Fruit fly (Drosophila melanogaster): Measurements from ENCODE around the gene kek5.
A peak's percentile ranks its signal among the peaks of the same experiment; 100 is the strongest.

The kek5 gene

DNA sequence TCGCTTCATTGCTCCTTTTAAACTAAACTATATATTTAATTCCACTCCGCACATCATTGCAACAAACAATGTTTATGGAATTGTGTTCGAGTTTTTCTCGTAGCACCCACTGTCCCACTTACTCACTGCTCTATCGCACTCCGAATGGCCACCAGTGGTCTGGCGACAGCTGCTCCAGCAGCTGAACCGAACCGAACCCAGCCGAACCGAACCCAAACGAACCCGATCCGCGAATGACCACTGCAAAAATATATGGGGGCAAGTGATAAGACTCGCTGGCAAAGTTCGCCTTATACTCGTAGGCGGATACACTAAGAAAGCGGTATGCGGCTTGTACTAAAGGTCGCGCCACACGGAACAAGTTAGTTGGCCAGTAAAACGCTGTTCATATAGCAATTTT is 47.8 kb upstream of the kek5 start:
- TF ChIP-seq sug (tag; optimal IDR thresholded peaks at IDR 0.05) (peak; percentile 40), CG34376 (GFP tag; optimal IDR thresholded peaks at IDR 0.05) (no peak), CG8478 (optimal IDR thresholded peaks at IDR 0.05) (no peak), Deaf1 (tag; optimal IDR thresholded peaks at IDR 0.05) (peak; percentile 64), CG16813 (GFP tag; IDR thresholded peaks at IDR 0.05; ENCODE audit: partially characterized antibody) (no peak), NC2α (GFP tag; optimal IDR thresholded peaks at IDR 0.05) (no peak), psq (GFP tag; optimal IDR thresholded peaks at IDR 0.05) (no peak), Ets65A (GFP tag) (peak; percentile 62)

DNA sequence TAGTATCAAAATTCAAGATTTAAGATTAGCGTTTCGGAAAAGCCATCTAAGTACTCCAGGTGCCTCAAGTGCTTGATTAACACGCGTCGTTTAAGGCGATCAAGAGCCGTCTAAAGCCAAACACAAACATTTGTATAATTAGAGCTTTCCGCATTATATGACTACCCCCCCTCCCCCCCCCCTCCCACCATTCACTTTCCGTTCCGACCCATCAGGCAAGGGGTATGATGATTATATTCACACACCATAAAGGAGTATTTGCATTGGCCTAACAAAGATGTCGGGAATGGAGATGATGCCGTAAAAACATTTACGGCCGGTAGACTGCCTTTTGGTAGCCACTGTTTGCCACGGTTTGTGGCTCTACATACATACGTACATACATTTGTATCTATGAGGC is 46.5 kb upstream of the kek5 start:
- TF ChIP-seq grn (GFP tag; optimal IDR thresholded peaks at IDR 0.05) = no peak
- TF ChIP-seq fd96Cb (tag; optimal IDR thresholded peaks at IDR 0.05) = no peak
- TF ChIP-seq klu (GFP tag; IDR thresholded peaks at IDR 0.05) = no peak
- peak; percentile 43 for TF ChIP-seq dmrt99B (tag; optimal IDR thresholded peaks at IDR 0.05)
- peak; percentile 63 for TF ChIP-seq exex (tag; optimal IDR thresholded peaks at IDR 0.05)
- TF ChIP-seq Ets65A (GFP tag) = no peak
- no peak for TF ChIP-seq CG6654 (GFP tag; optimal IDR thresholded peaks at IDR 0.05)
- TF ChIP-seq sob (GFP tag; IDR thresholded peaks at IDR 0.05) = peak; percentile 49; the same call in 1 of the 2 replicates
- TF ChIP-seq CG10462 (GFP tag; optimal IDR thresholded peaks at IDR 0.05) = no peak
- peak; percentile 63 for TF ChIP-seq CG18599 (GFP tag; optimal IDR thresholded peaks at IDR 0.05)
- TF ChIP-seq Meics (GFP tag; optimal IDR thresholded peaks at IDR 0.05) = peak; percentile 24
- peak; percentile 63 for TF ChIP-seq CG15269 (tag; optimal IDR thresholded peaks at IDR 0.05)
- no peak for TF ChIP-seq Awh (GFP tag; IDR thresholded peaks at IDR 0.05)
- peak; percentile 15 for TF ChIP-seq CG6813 (GFP tag; optimal IDR thresholded peaks at IDR 0.05)
- peak; percentile 42 for TF ChIP-seq CG13894 (tag; optimal IDR thresholded peaks at IDR 0.05)
- TF ChIP-seq tap (tag; optimal IDR thresholded peaks at IDR 0.05) = peak; percentile 21
- no peak for TF ChIP-seq stwl (tag; optimal IDR thresholded peaks at IDR 0.05)
- TF ChIP-seq Fer3 (tag; optimal IDR thresholded peaks at IDR 0.05) = peak; percentile 22
- TF ChIP-seq CG9817 (tag; optimal IDR thresholded peaks at IDR 0.05) = peak; percentile 9
- TF ChIP-seq fd102C (GFP tag; optimal IDR thresholded peaks at IDR 0.05) = no peak
- peak; percentile 56 for TF ChIP-seq crol (GFP tag; IDR thresholded peaks at IDR 0.05)
- TF ChIP-seq CG13624 (GFP tag; optimal IDR thresholded peaks at IDR 0.05) = no peak
- peak; percentile 12 for TF ChIP-seq CG12659 (GFP tag; optimal IDR thresholded peaks at IDR 0.05)
- TF ChIP-seq CG1024 (GFP tag; IDR thresholded peaks at IDR 0.05) = no peak
- no peak for TF ChIP-seq Adf1 (GFP tag; IDR thresholded peaks at IDR 0.05)
- peak; percentile 30 for TF ChIP-seq unpg (GFP tag; optimal IDR thresholded peaks at IDR 0.05)
- TF ChIP-seq ac (GFP tag; optimal IDR thresholded peaks at IDR 0.05) = no peak
- TF ChIP-seq CG7839 (tag; optimal IDR thresholded peaks at IDR 0.05) = peak; percentile 23
- TF ChIP-seq vnd (GFP tag; IDR thresholded peaks at IDR 0.05; ENCODE audit: partially characterized antibody) = no peak
- no peak for TF ChIP-seq onecut (GFP tag; IDR thresholded peaks at IDR 0.05)
- TF ChIP-seq CG13296 (GFP tag; optimal IDR thresholded peaks at IDR 0.05) = peak; percentile 30
- TF ChIP-seq wor (GFP tag; IDR thresholded peaks at IDR 0.05) = no peak
- no peak for TF ChIP-seq CG11093 (GFP tag; IDR thresholded peaks at IDR 0.05)
- TF ChIP-seq CG8924 (tag; optimal IDR thresholded peaks at IDR 0.05) = peak; percentile 17
- no peak for TF ChIP-seq CG11696 (GFP tag; IDR thresholded peaks at IDR 0.05)
- TF ChIP-seq grau (tag; optimal IDR thresholded peaks at IDR 0.05) = peak; percentile 31
- peak; percentile 38 for TF ChIP-seq BtbVII (GFP tag; optimal IDR thresholded peaks at IDR 0.05)
- TF ChIP-seq Abd-B (GFP tag; optimal IDR thresholded peaks at IDR 0.05) = no peak
- TF ChIP-seq inv (GFP tag; IDR thresholded peaks at IDR 0.05; ENCODE audit: partially characterized antibody) = no peak
- TF ChIP-seq odd (GFP tag; optimal IDR thresholded peaks at IDR 0.05) = peak; percentile 27
- TF ChIP-seq Bgb (GFP tag; IDR thresholded peaks at IDR 0.05; ENCODE audit: partially characterized antibody) = no peak
- TF ChIP-seq CG8359 (GFP tag; optimal IDR thresholded peaks at IDR 0.05; ENCODE audit: borderline replicate concordance) = no peak

Data from whole organism, embryonic.